Worm (Caenorhabditis elegans) whole organism, midembryonic: Measurements from ENCODE around the gene F54D5.5.
"Not testable (repeated sequence)": the region's sequence is repeated elsewhere in the genome, so short reads cannot be mapped to it uniquely, and the experiment has no call there.

Source experiments
- T22C8.4 ChIP-seq: fragments of 200-800 bp; sonication (Bioruptor generic); IDR thresholded peaks from 2 replicates; pipeline ENCODE4 v1.3.6; 2022; ENCODE audit warnings: missing genetic modification characterization, missing compliant biosample characterization
- flt-1 ChIP-seq: fragments of 200-800 bp; sonication (Bioruptor generic); IDR thresholded peaks from 2 replicates; pipeline ENCODE4 v1.3.6; 2022; ENCODE audit warnings: missing genetic modification characterization, missing compliant biosample characterization
- klf-2 ChIP-seq: fragments of 200-800 bp; sonication (Bioruptor generic); conservative IDR thresholded peaks from 2 replicates; pipeline ENCODE4 v1.3.6; 2022; ENCODE audit warnings: missing genetic modification reagents, missing genetic modification characterization, missing compliant biosample characterization
- med-1 ChIP-seq: sonication (generic microtip); optimal IDR thresholded peaks from 2 replicates; lab custom pipeline; 2017; ENCODE audit warnings: missing genetic modification characterization, mild to moderate bottlenecking, missing compliant biosample characterization, antibody characterized with exemption, missing genetic modification reagents; ENCODE audit not compliant: insufficient read depth
- tab-1 ChIP-seq: fragments of 200-800 bp; sonication (Bioruptor generic); IDR thresholded peaks from 2 replicates; pipeline ENCODE4 v1.3.6; 2022; ENCODE audit warnings: missing genetic modification characterization, missing compliant biosample characterization
- ztf-23 ChIP-seq: fragments of 200-800 bp; sonication (Bioruptor generic); IDR thresholded peaks from 2 replicates; pipeline ENCODE4 v1.3.6; 2022; ENCODE audit warnings: missing genetic modification reagents, missing genetic modification characterization, missing compliant biosample characterization
- ztf-29 ChIP-seq: fragments of 200-800 bp; sonication (Bioruptor generic); IDR thresholded peaks from 2 replicates; pipeline ENCODE4 v1.3.6; 2022; ENCODE audit warnings: missing genetic modification reagents, missing genetic modification characterization, missing compliant biosample characterization

ce11 chrII:11534429-11535099 is 32.3 kb downstream of the F54D5.5 start, which contains the start of gene Y62F5A.12:
- TF ChIP-seq flt-1 (GFP tag; lab: Robert Waterston, UW) (peak; percentile 88), tab-1 (GFP tag; lab: Robert Waterston, UW) (peak; percentile 86), ztf-29 (peak; percentile 57; the same call in 1 of the 2 replicates), T22C8.4 (GFP tag; lab: Robert Waterston, UW) (peak; percentile 73), ztf-23 (peak; percentile 92), klf-2 (GFP tag; lab: Robert Waterston, UW) (peak; percentile 94)
- TF ChIP-seq med-1 = not testable (repeated sequence)
